Worm (Caenorhabditis elegans): Measurements from ENCODE around the gene R10E9.2.

ce11 chrIII:3984049-3984484 is 19.9 kb upstream of the R10E9.2 start:
- peak; percentile 7 for TF ChIP-seq sdc-2 (tag; optimal IDR thresholded peaks at IDR 0.05)
- TF ChIP-seq unc-55 (GFP tag; optimal IDR thresholded peaks at IDR 0.05): no peak
- peak; percentile 5 for TF ChIP-seq tbx-2 (tag; optimal IDR thresholded peaks at IDR 0.05)
- TF ChIP-seq pha-4 (tag; optimal IDR thresholded peaks at IDR 0.05): no peak
- peak; percentile 58 for TF ChIP-seq hlh-6 (tag; optimal IDR thresholded peaks at IDR 0.05)
- TF ChIP-seq hlh-30 (tag; optimal IDR thresholded peaks at IDR 0.05; ENCODE audit: insufficient read depth): no peak
- TF ChIP-seq fkh-10 (GFP tag; optimal IDR thresholded peaks at IDR 0.05): no peak
- no peak for TF ChIP-seq ceh-14 (tag; optimal IDR thresholded peaks at IDR 0.05)
- TF ChIP-seq fax-1 (tag; optimal IDR thresholded peaks at IDR 0.05): no peak

Data from whole organism, late embryonic.